Fruit fly (Drosophila melanogaster): ENCODE data around the gene spn-A.
A peak's percentile ranks its signal among the peaks of the same experiment; 100 is the strongest.

Gene spn-A

DNA sequence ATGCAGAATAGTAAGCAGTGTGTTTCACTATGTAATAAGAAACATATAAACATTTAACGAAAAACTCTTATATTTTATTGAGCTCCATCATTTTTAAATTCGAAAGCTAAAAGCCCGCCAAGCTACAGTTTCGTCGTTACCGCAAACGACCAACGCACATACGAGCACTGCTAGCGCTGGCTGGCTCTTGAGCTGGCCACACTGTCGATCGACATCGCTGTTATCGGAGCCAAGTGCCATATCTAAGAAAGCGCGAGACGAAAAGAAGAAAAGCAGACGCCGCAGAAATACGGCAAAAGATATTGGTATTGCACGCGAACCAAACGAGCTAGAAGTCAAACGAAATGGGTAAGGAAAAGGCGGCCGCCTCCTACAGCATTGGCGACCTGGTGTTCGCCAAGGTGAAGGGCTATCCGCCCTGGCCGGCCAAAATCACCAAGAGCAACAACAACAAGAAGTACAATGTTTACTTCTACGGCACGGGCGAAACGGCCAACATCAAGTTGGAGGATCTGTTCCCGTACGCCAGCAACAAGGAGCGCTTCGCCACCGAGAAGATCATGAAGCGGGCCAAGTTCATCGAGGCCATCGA lies 3.3 kb downstream of the spn-A start, which contains the start of gene Jasper (continued):
- peak; percentile 75 for TF ChIP-seq CG33213 (GFP tag; optimal IDR thresholded peaks at IDR 0.05)
- no peak for TF ChIP-seq E2f1 (GFP tag; IDR thresholded peaks at IDR 0.05)
- TF ChIP-seq Fer1 (GFP tag; optimal IDR thresholded peaks at IDR 0.05) = no peak
- peak; percentile 59 for TF ChIP-seq CG3995 (GFP tag; optimal IDR thresholded peaks at IDR 0.05)
- TF ChIP-seq CG42726 (GFP tag; IDR thresholded peaks at IDR 0.05; ENCODE audit: partially characterized antibody) = no peak
- TF ChIP-seq CG18599 (GFP tag; optimal IDR thresholded peaks at IDR 0.05) = peak; percentile 12
- TF ChIP-seq br (optimal IDR thresholded peaks at IDR 0.05) = no peak
- no peak for TF ChIP-seq CG8765 (GFP tag; IDR thresholded peaks at IDR 0.05)
- peak; percentile 100 for TF ChIP-seq E2f2 (GFP tag; IDR thresholded peaks at IDR 0.05)
- TF ChIP-seq CG1602 (GFP tag; optimal IDR thresholded peaks at IDR 0.05) = no peak
- TF ChIP-seq en (GFP tag; optimal IDR thresholded peaks at IDR 0.05) = no peak
- no peak for TF ChIP-seq dimm (GFP tag; IDR thresholded peaks at IDR 0.05)
- no peak for TF ChIP-seq CG7987 (GFP tag; optimal IDR thresholded peaks at IDR 0.05)
- no peak for TF ChIP-seq ewg (GFP tag; optimal IDR thresholded peaks at IDR 0.05)
- no peak for TF ChIP-seq corto (GFP tag; optimal IDR thresholded peaks at IDR 0.05)
- TF ChIP-seq bcd (GFP tag; optimal IDR thresholded peaks at IDR 0.05) = no peak
- no peak for TF ChIP-seq Sox102F (GFP tag; optimal IDR thresholded peaks at IDR 0.05)
- no peak for TF ChIP-seq ase (GFP tag; IDR thresholded peaks at IDR 0.05)
- TF ChIP-seq Dip3 (GFP tag; optimal IDR thresholded peaks at IDR 0.05) = no peak
- no peak for TF ChIP-seq dmrt99B (tag; optimal IDR thresholded peaks at IDR 0.05)
- TF ChIP-seq CG6791 (GFP tag; IDR thresholded peaks at IDR 0.05; ENCODE audit: partially characterized antibody) = peak; percentile 59
- no peak for TF ChIP-seq chn (GFP tag; optimal IDR thresholded peaks at IDR 0.05)
- TF ChIP-seq zen (tag; optimal IDR thresholded peaks at IDR 0.05) = peak; percentile 8
- no peak for TF ChIP-seq CG2202 (tag; optimal IDR thresholded peaks at IDR 0.05)
- no peak for TF ChIP-seq CG14667 (GFP tag; IDR thresholded peaks at IDR 0.05)
- no peak for TF ChIP-seq sim (GFP tag; IDR thresholded peaks at IDR 0.05)
- TF ChIP-seq Mad (GFP tag; optimal IDR thresholded peaks at IDR 0.05) = peak; percentile 39
- TF ChIP-seq pho (GFP tag; optimal IDR thresholded peaks at IDR 0.05) = no peak
- TF ChIP-seq CG11093 (GFP tag; IDR thresholded peaks at IDR 0.05) = no peak
- no peak for TF ChIP-seq CG1529 (GFP tag; optimal IDR thresholded peaks at IDR 0.05)
- peak; percentile 2 for TF ChIP-seq CG13424 (tag; optimal IDR thresholded peaks at IDR 0.05)
- no peak for TF ChIP-seq Tbp (GFP tag; optimal IDR thresholded peaks at IDR 0.05)
- no peak for TF ChIP-seq CG18476 (GFP tag; optimal IDR thresholded peaks at IDR 0.05)
- TF ChIP-seq run (tag; optimal IDR thresholded peaks at IDR 0.05) = peak; percentile 54
- TF ChIP-seq ranshi (GFP tag; IDR thresholded peaks at IDR 0.05) = no peak
- TF ChIP-seq Trl (optimal IDR thresholded peaks at IDR 0.05) = no peak
- TF ChIP-seq Trl (GFP tag; optimal IDR thresholded peaks at IDR 0.05) = no peak
- TF ChIP-seq H15 (GFP tag; IDR thresholded peaks at IDR 0.05) = no peak
- TF ChIP-seq CG6654 (GFP tag; optimal IDR thresholded peaks at IDR 0.05) = no peak
- no peak for TF ChIP-seq so (GFP tag; IDR thresholded peaks at IDR 0.05)
- TF ChIP-seq eyg (GFP tag; optimal IDR thresholded peaks at IDR 0.05) = no peak
- no peak for TF ChIP-seq lbe (GFP tag; optimal IDR thresholded peaks at IDR 0.05)
- TF ChIP-seq wek (GFP tag; optimal IDR thresholded peaks at IDR 0.05) = no peak
- no peak for TF ChIP-seq CG12744 (GFP tag; optimal IDR thresholded peaks at IDR 0.05)
- no peak for TF ChIP-seq CG7271 (tag; optimal IDR thresholded peaks at IDR 0.05)
- no peak for TF ChIP-seq ash1 (GFP tag; optimal IDR thresholded peaks at IDR 0.05)
- TF ChIP-seq HmgZ (tag; optimal IDR thresholded peaks at IDR 0.05) = peak; percentile 90
- peak; percentile 33 for TF ChIP-seq Antp (GFP tag; optimal IDR thresholded peaks at IDR 0.05)
- TF ChIP-seq CG7745 (tag; optimal IDR thresholded peaks at IDR 0.05) = no peak
- no peak for TF ChIP-seq CG11695 (GFP tag; IDR thresholded peaks at IDR 0.05)
- TF ChIP-seq sisA (GFP tag; IDR thresholded peaks at IDR 0.05) = no peak
- no peak for TF ChIP-seq Xrp1 (GFP tag; IDR thresholded peaks at IDR 0.05)
